Fruit fly (Drosophila melanogaster): ENCODE results near the gene CG14174.

DNA sequence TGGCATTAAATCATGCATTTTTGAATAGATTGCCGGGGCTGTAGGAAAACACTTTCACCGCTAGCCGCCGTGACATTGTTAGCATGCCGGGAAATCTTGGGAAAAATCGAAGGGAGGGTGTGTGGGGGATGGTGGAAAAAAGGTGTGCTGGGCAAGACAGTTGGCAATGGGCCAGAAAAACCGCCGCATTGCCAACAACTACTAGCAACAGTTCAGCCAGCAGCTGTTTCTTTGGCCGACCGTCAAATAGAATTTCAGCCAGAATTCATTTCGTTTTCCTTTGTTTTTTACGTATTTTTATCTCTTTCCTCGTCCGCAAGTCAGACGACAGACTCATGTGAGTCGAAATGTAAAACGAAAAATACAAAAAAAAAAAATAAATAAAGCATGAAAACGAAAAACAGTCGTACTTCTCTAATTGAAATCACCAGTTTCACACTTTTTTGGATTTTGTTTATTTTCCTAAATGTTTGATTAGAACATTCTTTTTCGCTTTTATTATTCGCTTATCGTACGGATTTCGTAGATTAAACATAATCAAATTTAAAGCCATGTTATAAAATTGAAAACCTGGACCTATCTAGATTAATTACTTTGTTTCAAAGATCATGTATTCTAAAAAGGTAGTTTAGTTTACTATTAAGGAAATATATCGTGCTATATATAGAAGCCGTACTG lies 28.2 kb upstream of the CG14174 start:
- TF ChIP-seq h (optimal IDR thresholded peaks at IDR 0.05) (no peak), insv (optimal IDR thresholded peaks at IDR 0.05) (no peak)

Data from Kc167 (cell line).